Worm (Caenorhabditis elegans) whole organism, young adult: ENCODE measurements around the gene srv-22.

ENCODE experiments used
- B0336.3 ChIP-seq: fragments of 200-800 bp; sonication (Bioruptor generic); IDR thresholded peaks from 2 replicates; pipeline ENCODE4 v1.3.6; 2022; ENCODE audit warnings: missing genetic modification characterization, missing compliant biosample characterization
- F49E8.2 ChIP-seq: sonication (generic microtip); optimal IDR thresholded peaks from 3 replicates; lab custom pipeline; 2017; ENCODE audit warnings: missing genetic modification characterization, mild to moderate bottlenecking, missing compliant biosample characterization, antibody characterized with exemption, moderate library complexity; ENCODE audit not compliant: insufficient read depth
- F57C9.4 ChIP-seq: sonication (generic microtip); optimal IDR thresholded peaks from 2 replicates; lab custom pipeline; 2017; ENCODE audit warnings: mild to moderate bottlenecking, missing genetic modification characterization, missing compliant biosample characterization
- ceh-58 ChIP-seq: fragments of 200-800 bp; sonication (Bioruptor generic); IDR thresholded peaks from 2 replicates; pipeline ENCODE4 v1.3.6; 2022; ENCODE audit warnings: missing genetic modification characterization, missing compliant biosample characterization
- chd-7 ChIP-seq: sonication (generic microtip); optimal IDR thresholded peaks from 2 replicates; lab custom pipeline; 2016; ENCODE audit warnings: mild to moderate bottlenecking, missing genetic modification characterization, moderate library complexity, missing compliant biosample characterization
- fkh-3 ChIP-seq: sonication (generic microtip); optimal IDR thresholded peaks from 2 replicates; lab custom pipeline; 2016; ENCODE audit warnings: mild to moderate bottlenecking, missing genetic modification characterization, missing compliant biosample characterization
- lin-40 ChIP-seq: sonication (generic microtip); optimal IDR thresholded peaks from 2 replicates; lab custom pipeline; 2016; ENCODE audit warnings: missing genetic modification characterization, mild to moderate bottlenecking, missing compliant biosample characterization, missing genotype, missing genetic modification reagents
- lir-1 ChIP-seq: fragments of 200-800 bp; sonication (Bioruptor generic); conservative IDR thresholded peaks from 2 replicates; pipeline ENCODE4 v1.3.6; 2022; ENCODE audit warnings: missing genetic modification reagents, missing genetic modification characterization, missing compliant biosample characterization
- pha-4 ChIP-seq: fragments of 150-350 bp; sonication (generic microtip); optimal IDR thresholded peaks from 2 replicates; lab custom pipeline; 2014; ENCODE audit warnings: missing biosample characterization, missing genetic modification reagents, missing genetic modification characterization
- unc-130 ChIP-seq: sonication (generic microtip); optimal IDR thresholded peaks from 2 replicates; lab custom pipeline; 2016; ENCODE audit warnings: missing genetic modification reagents, missing genetic modification characterization, missing compliant biosample characterization
- ztf-26 ChIP-seq: sonication (generic microtip); optimal IDR thresholded peaks from 2 replicates; lab custom pipeline; 2017; ENCODE audit warnings: missing genetic modification characterization, missing compliant biosample characterization

DNA sequence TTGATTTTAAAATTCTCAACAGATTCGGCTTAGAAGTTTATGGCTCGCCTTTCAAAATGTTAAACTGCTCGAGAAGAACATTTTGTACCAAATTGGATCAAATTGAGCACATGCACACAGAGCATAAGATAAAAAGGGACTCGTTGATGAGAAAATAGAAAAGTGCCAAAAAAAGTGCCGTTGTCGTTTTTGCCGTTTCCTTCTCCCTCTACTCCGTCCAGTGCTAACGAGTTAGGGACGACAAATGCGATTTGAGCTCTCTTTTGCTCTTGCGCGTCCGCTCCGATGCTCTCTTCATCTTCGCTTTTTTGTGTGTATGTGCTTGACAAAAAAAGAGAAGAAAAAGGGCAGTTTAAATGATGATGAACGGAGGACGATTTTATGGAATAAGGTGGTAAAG lies 35.4 kb upstream of the srv-22 start:
- TF ChIP-seq pha-4 (tag; lab: Kevin White, UChicago) (no peak), fkh-3 (tag; lab: Kevin White, UChicago) (no peak), ztf-26 (tag; lab: Kevin White, UChicago) (no peak), lir-1 (GFP tag; lab: Robert Waterston, UW) (no peak), F57C9.4 (tag; lab: Kevin White, UChicago) (no peak), unc-130 (GFP tag; lab: Kevin White, UChicago) (no peak), B0336.3 (GFP tag; lab: Robert Waterston, UW) (no peak), ceh-58 (GFP tag; lab: Robert Waterston, UW) (no peak), lin-40 (tag; lab: Kevin White, UChicago) (no peak), F49E8.2 (tag; lab: Kevin White, UChicago) (no peak), chd-7 (tag; lab: Kevin White, UChicago) (no peak)
